Worm (Caenorhabditis elegans) whole organism, L4/young adult: Measurements from ENCODE around the gene ech-8.

ENCODE experiments used
- W03F9.2 ChIP-seq: fragments of 150-350 bp; optimal IDR thresholded peaks from 2 replicates; lab custom pipeline; 2014; ENCODE audit warnings: missing biosample characterization, missing genetic modification characterization
- dao-5 ChIP-seq: sonication (generic microtip); optimal IDR thresholded peaks from 2 replicates; lab custom pipeline; 2016; ENCODE audit warnings: missing genotype, missing genetic modification characterization, moderate library complexity, missing compliant biosample characterization
- him-1 ChIP-seq: sonication (generic microtip); optimal IDR thresholded peaks from 2 replicates; lab custom pipeline; 2016; ENCODE audit warnings: missing genotype, missing genetic modification reagents, missing genetic modification characterization, missing compliant biosample characterization

- TF ChIP-seq him-1 (no peak), dao-5 (tag; lab: Kevin White, UChicago) (no peak), W03F9.2 (tag; lab: Kevin White, UChicago) (no peak)
These were observed 15.3 kb downstream of the ech-8 start, which contains the start of gene nas-12 for ce11 chrIV:10223723-10224122.
